Fruit fly (Drosophila melanogaster) ovary, adult (tissue): ENCODE results near the gene CG42685.

Experiments used
- CG17801 ChIP-seq: fragments of 200-800 bp; optimal IDR thresholded peaks from 2 replicates; lab custom pipeline; 2019; ENCODE audit warnings: missing biosample characterization, mild to moderate bottlenecking, missing genetic modification characterization, moderate library complexity; ENCODE audit not compliant: partially characterized antibody

The CG42685 gene

dm6 chr2L:14706194-14706593, 23.8 kb downstream of the CG42685 start:
- TF ChIP-seq CG17801 (GFP tag; lab: Kevin White, UChicago) = peak; percentile 20

dm6 chr2L:14701495-14701894, 28.5 kb downstream of the CG42685 start:
- no peak for TF ChIP-seq CG17801 (GFP tag; lab: Kevin White, UChicago)

- no peak for TF ChIP-seq CG17801 (GFP tag; lab: Kevin White, UChicago)
Measured at dm6 chr2L:14699501-14700077, 30.4 kb downstream of the CG42685 start.

dm6 chr2L:14698980-14699379, 31.0 kb downstream of the CG42685 start:
- TF ChIP-seq CG17801 (GFP tag; lab: Kevin White, UChicago) = no peak

dm6 chr2L:14697938-14698337, 32.0 kb downstream of the CG42685 start:
- no peak for TF ChIP-seq CG17801 (GFP tag; lab: Kevin White, UChicago)

dm6 chr2L:14693620-14694019, 36.4 kb downstream of the CG42685 start:
- no peak for TF ChIP-seq CG17801 (GFP tag; lab: Kevin White, UChicago)

- no peak for TF ChIP-seq CG17801 (GFP tag; lab: Kevin White, UChicago)
Measured at dm6 chr2L:14690791-14691190, 39.2 kb downstream of the CG42685 start.

- TF ChIP-seq CG17801 (GFP tag; lab: Kevin White, UChicago) = no peak
Measured at dm6 chr2L:14690285-14690684, 39.7 kb downstream of the CG42685 start.

- TF ChIP-seq CG17801 (GFP tag; lab: Kevin White, UChicago) = peak; percentile 97
Measured at dm6 chr2L:14688922-14689711, 40.9 kb downstream of the CG42685 start, which contains the start of gene osp. osp (minus strand) TSS chr2L:14689340.

dm6 chr2L:14688274-14688840, 41.6 kb downstream of the CG42685 start:
- no peak for TF ChIP-seq CG17801 (GFP tag; lab: Kevin White, UChicago)

dm6 chr2L:14687359-14687758, 42.6 kb downstream of the CG42685 start:
- TF ChIP-seq CG17801 (GFP tag; lab: Kevin White, UChicago) = no peak

dm6 chr2L:14685637-14686232, 44.2 kb downstream of the CG42685 start:
- no peak for TF ChIP-seq CG17801 (GFP tag; lab: Kevin White, UChicago)

- TF ChIP-seq CG17801 (GFP tag; lab: Kevin White, UChicago) = no peak
Measured at dm6 chr2L:14684966-14685365, 45.0 kb downstream of the CG42685 start.

dm6 chr2L:14683596-14683995, 46.4 kb downstream of the CG42685 start:
- TF ChIP-seq CG17801 (GFP tag; lab: Kevin White, UChicago) = no peak

- no peak for TF ChIP-seq CG17801 (GFP tag; lab: Kevin White, UChicago)
Measured at dm6 chr2L:14682325-14682884, 47.6 kb downstream of the CG42685 start.
